Worm (Caenorhabditis elegans): ENCODE data around the gene oac-37.

Gene oac-37

ce11 chrIV:14145594-14145993, at the start of gene oac-37:
Gene oac-37 (plus strand): TSS chrIV:14145894.
- no peak for TF ChIP-seq nfya-1 (tag; optimal IDR thresholded peaks at IDR 0.05; ENCODE audit: insufficient read depth)

- TF ChIP-seq ceh-82 (tag; optimal IDR thresholded peaks at IDR 0.05) (no peak), ceh-16 (tag; optimal IDR thresholded peaks at IDR 0.05) (no peak), hmg-11 (tag; optimal IDR thresholded peaks at IDR 0.05) (no peak)
Observed at ce11 chrIV:14098540-14099098, 47.1 kb upstream of the oac-37 start.

- TF ChIP-seq nhr-12 (tag; optimal IDR thresholded peaks at IDR 0.05) (no peak), nhr-25 (tag; optimal IDR thresholded peaks at IDR 0.05) (peak; percentile 12)
Observed at ce11 chrIV:14099256-14099655, 46.4 kb upstream of the oac-37 start, which contains the start of gene col-133. Gene col-133 (minus strand): TSS chrIV:14099356.

ce11 chrIV:14103054-14103453, 42.6 kb upstream of the oac-37 start, which contains the start of gene F52B11.5:
Gene F52B11.5 (minus strand): TSS chrIV:14103231.
- TF ChIP-seq elt-2 (tag; optimal IDR thresholded peaks at IDR 0.05) (peak; percentile 11), skn-1 (tag; optimal IDR thresholded peaks at IDR 0.05) (peak; percentile 3), pha-4 (tag; optimal IDR thresholded peaks at IDR 0.05) (peak; percentile 91), elt-1 (tag; optimal IDR thresholded peaks at IDR 0.05) (no peak), pqm-1 (tag; optimal IDR thresholded peaks at IDR 0.05) (peak; percentile 8)

- no peak for TF ChIP-seq tbx-2 (tag; optimal IDR thresholded peaks at IDR 0.05)
Observed at ce11 chrIV:14104745-14105144, 40.9 kb upstream of the oac-37 start.

- no peak for TF ChIP-seq ceh-82 (tag; optimal IDR thresholded peaks at IDR 0.05)
- no peak for TF ChIP-seq aly-2 (tag; optimal IDR thresholded peaks at IDR 0.05)
- no peak for TF ChIP-seq nhr-11 (tag; optimal IDR thresholded peaks at IDR 0.05)
- TF ChIP-seq ztf-4 (tag; optimal IDR thresholded peaks at IDR 0.05), result no peak
Observed at ce11 chrIV:14106274-14106673, 39.4 kb upstream of the oac-37 start, which contains the start of gene ins-34. Gene ins-34 (plus strand): TSS chrIV:14106574.

- TF ChIP-seq eor-1 (tag; optimal IDR thresholded peaks at IDR 0.05) (no peak), aly-2 (tag; optimal IDR thresholded peaks at IDR 0.05) (no peak), ztf-4 (tag; optimal IDR thresholded peaks at IDR 0.05) (no peak)
Observed at ce11 chrIV:14107647-14108046, 38.0 kb upstream of the oac-37 start.

- TF ChIP-seq ceh-9 (tag; optimal IDR thresholded peaks at IDR 0.05) (no peak), unc-62 (GFP tag; optimal IDR thresholded peaks at IDR 0.05) (no peak), zag-1 (tag; optimal IDR thresholded peaks at IDR 0.05) (no peak), ztf-4 (tag; optimal IDR thresholded peaks at IDR 0.05) (no peak), daf-12 (tag; optimal IDR thresholded peaks at IDR 0.05) (no peak), nhr-25 (tag; optimal IDR thresholded peaks at IDR 0.05) (no peak), ama-1 (optimal IDR thresholded peaks at IDR 0.05) (no peak), tbx-2 (tag; optimal IDR thresholded peaks at IDR 0.05) (no peak), fos-1 (tag; optimal IDR thresholded peaks at IDR 0.05) (no peak), elt-2 (tag; optimal IDR thresholded peaks at IDR 0.05) (no peak), fkh-2 (tag; optimal IDR thresholded peaks at IDR 0.05) (no peak), pqm-1 (tag; optimal IDR thresholded peaks at IDR 0.05) (no peak), eor-1 (tag; optimal IDR thresholded peaks at IDR 0.05) (no peak), aly-2 (tag; optimal IDR thresholded peaks at IDR 0.05) (no peak)
Observed at ce11 chrIV:14113621-14114020, 32.1 kb upstream of the oac-37 start.

ce11 chrIV:14114357-14114756, 31.3 kb upstream of the oac-37 start:
- TF ChIP-seq nhr-43 (tag; optimal IDR thresholded peaks at IDR 0.05; ENCODE audit: poor library complexity, severe bottlenecking) (no peak), nhr-25 (tag; optimal IDR thresholded peaks at IDR 0.05) (no peak), ceh-9 (tag; optimal IDR thresholded peaks at IDR 0.05) (no peak), pha-4 (tag; optimal IDR thresholded peaks at IDR 0.05) (no peak), daf-12 (tag; optimal IDR thresholded peaks at IDR 0.05) (no peak), ceh-16 (tag; optimal IDR thresholded peaks at IDR 0.05) (no peak), nhr-28 (tag; optimal IDR thresholded peaks at IDR 0.05) (no peak), elt-2 (tag; optimal IDR thresholded peaks at IDR 0.05) (no peak), unc-39 (tag; optimal IDR thresholded peaks at IDR 0.05) (no peak), egl-5 (tag; optimal IDR thresholded peaks at IDR 0.05) (no peak), egl-27 (tag; optimal IDR thresholded peaks at IDR 0.05) (no peak), nhr-12 (tag; optimal IDR thresholded peaks at IDR 0.05) (no peak), nhr-11 (tag; optimal IDR thresholded peaks at IDR 0.05) (no peak), mdl-1 (tag; optimal IDR thresholded peaks at IDR 0.05) (no peak), unc-62 (GFP tag; optimal IDR thresholded peaks at IDR 0.05) (no peak), nhr-76 (tag; optimal IDR thresholded peaks at IDR 0.05) (no peak)

Measured in whole organism, L3 larva.